Worm (Caenorhabditis elegans): ENCODE results near the gene pqn-29.

The pqn-29 gene

ce11 chrIII:4657386-4657785 lies 11.2 kb upstream of the pqn-29 start:
- TF ChIP-seq unc-62 (GFP tag; optimal IDR thresholded peaks at IDR 0.05), result no peak

- no peak for TF ChIP-seq unc-62 (GFP tag; optimal IDR thresholded peaks at IDR 0.05)
These were observed 10.3 kb upstream of the pqn-29 start for ce11 chrIII:4656415-4656814.

- no peak for TF ChIP-seq unc-62 (GFP tag; optimal IDR thresholded peaks at IDR 0.05)
These were observed 9.3 kb upstream of the pqn-29 start, which contains the start of gene T23F11.2 for ce11 chrIII:4655402-4655801. T23F11.2 (minus strand) TSS chrIII:4655502.

ce11 chrIII:4653912-4654311 lies 7.8 kb upstream of the pqn-29 start:
- TF ChIP-seq unc-62 (GFP tag; optimal IDR thresholded peaks at IDR 0.05), result no peak

ce11 chrIII:4653374-4653773 lies 7.2 kb upstream of the pqn-29 start:
- TF ChIP-seq unc-62 (GFP tag; optimal IDR thresholded peaks at IDR 0.05), result no peak

- no peak for TF ChIP-seq unc-62 (GFP tag; optimal IDR thresholded peaks at IDR 0.05)
These were observed 3.8 kb upstream of the pqn-29 start, which contains the start of gene ppm-2 for ce11 chrIII:4649811-4650544. ppm-2 (plus strand) TSS chrIII:4650494.

ce11 chrIII:4649363-4649768 lies 3.2 kb upstream of the pqn-29 start:
- no peak for TF ChIP-seq unc-62 (GFP tag; optimal IDR thresholded peaks at IDR 0.05)

- TF ChIP-seq unc-62 (GFP tag; optimal IDR thresholded peaks at IDR 0.05), result no peak
These were observed 1.7 kb upstream of the pqn-29 start, which contains the start of gene T23F11.6 for ce11 chrIII:4647878-4648277. T23F11.6 (minus strand) TSS chrIII:4647922.

- TF ChIP-seq unc-62 (GFP tag; optimal IDR thresholded peaks at IDR 0.05), result no peak
These were observed 1.2 kb upstream of the pqn-29 start for ce11 chrIII:4647341-4647740.

ce11 chrIII:4643262-4643661 lies 2.9 kb downstream of the pqn-29 start, which contains the start of gene pfas-1:
pfas-1 (minus strand) TSS chrIII:4643310.
- TF ChIP-seq unc-62 (GFP tag; optimal IDR thresholded peaks at IDR 0.05), result no peak

- no peak for TF ChIP-seq unc-62 (GFP tag; optimal IDR thresholded peaks at IDR 0.05)
These were observed 11.2 kb downstream of the pqn-29 start, which contains the start of gene clec-153 for ce11 chrIII:4634947-4635346. clec-153 (plus strand) TSS chrIII:4635247.

- no peak for TF ChIP-seq unc-62 (GFP tag; optimal IDR thresholded peaks at IDR 0.05)
These were observed 18.0 kb downstream of the pqn-29 start, which contains the start of gene clec-151 for ce11 chrIII:4628165-4628564. clec-151 (plus strand) TSS chrIII:4628465.

- no peak for TF ChIP-seq unc-62 (GFP tag; optimal IDR thresholded peaks at IDR 0.05)
These were observed 19.8 kb downstream of the pqn-29 start for ce11 chrIII:4626148-4626922.

- TF ChIP-seq unc-62 (GFP tag; optimal IDR thresholded peaks at IDR 0.05), result no peak
These were observed 23.6 kb downstream of the pqn-29 start, which contains the start of gene lron-5 for ce11 chrIII:4622375-4623130. lron-5 (plus strand) TSS chrIII:4623029.

- no peak for TF ChIP-seq unc-62 (GFP tag; optimal IDR thresholded peaks at IDR 0.05)
These were observed 30.0 kb downstream of the pqn-29 start, which contains the start of gene lips-3 for ce11 chrIII:4616071-4616571. lips-3 (plus strand) TSS chrIII:4616528.
